Fruit fly (Drosophila melanogaster): ENCODE data around the gene b.
A peak's percentile ranks its signal among the peaks of the same experiment; 100 is the strongest.

The b gene

dm6 chr2L:13803805-13804560 lies 17.1 kb upstream of the b start (continued):
- no peak for TF ChIP-seq CG10669 (GFP tag; optimal IDR thresholded peaks at IDR 0.05)
- no peak for TF ChIP-seq achi (GFP tag; optimal IDR thresholded peaks at IDR 0.05)
- no peak for TF ChIP-seq Hr4 (GFP tag; optimal IDR thresholded peaks at IDR 0.05)
- peak; percentile 0 for TF ChIP-seq net (GFP tag; optimal IDR thresholded peaks at IDR 0.05)
- no peak for TF ChIP-seq CG7368 (GFP tag; optimal IDR thresholded peaks at IDR 0.05)
- peak in 1 of 2 experiments; percentile 16 for TF ChIP-seq ss (GFP tag; optimal IDR thresholded peaks at IDR 0.05)
- TF ChIP-seq salr (GFP tag; optimal IDR thresholded peaks at IDR 0.05): no peak
- peak; percentile 9; the same call in 1 of the 3 replicates for TF ChIP-seq eg (GFP tag; IDR thresholded peaks at IDR 0.05)

dm6 chr2L:13804561-13805067 lies 16.4 kb upstream of the b start:
- TF ChIP-seq achi (GFP tag; optimal IDR thresholded peaks at IDR 0.05) (peak; percentile 13), Sox14 (GFP tag; optimal IDR thresholded peaks at IDR 0.05) (no peak), CG1621 (tag; optimal IDR thresholded peaks at IDR 0.05) (peak; percentile 71), cyc (GFP tag; optimal IDR thresholded peaks at IDR 0.05) (no peak), pdm3 (GFP tag; optimal IDR thresholded peaks at IDR 0.05) (no peak), Lpt (GFP tag; optimal IDR thresholded peaks at IDR 0.05) (peak; percentile 7), Blimp-1 (GFP tag; optimal IDR thresholded peaks at IDR 0.05) (no peak), Hr38 (GFP tag; optimal IDR thresholded peaks at IDR 0.05) (no peak), fd59A (GFP tag; optimal IDR thresholded peaks at IDR 0.05) (no peak), vri (GFP tag; optimal IDR thresholded peaks at IDR 0.05) (peak; percentile 6), dac (GFP tag; optimal IDR thresholded peaks at IDR 0.05) (no peak), CG6808 (GFP tag; optimal IDR thresholded peaks at IDR 0.05) (peak; percentile 21), Hr39 (GFP tag; optimal IDR thresholded peaks at IDR 0.05) (no peak), CG9139 (GFP tag; optimal IDR thresholded peaks at IDR 0.05) (peak; percentile 24), CG15336 (GFP tag; IDR thresholded peaks at IDR 0.05) (no peak), Eip78C (GFP tag) (peak; percentile 53), esn (GFP tag; optimal IDR thresholded peaks at IDR 0.05) (peak; percentile 15), dsx (GFP tag; optimal IDR thresholded peaks at IDR 0.05; ENCODE audit: poor library complexity, severe bottlenecking) (peak; percentile 20), CG8319 (GFP tag; optimal IDR thresholded peaks at IDR 0.05) (no peak), net (GFP tag; optimal IDR thresholded peaks at IDR 0.05) (no peak), CG10669 (GFP tag; optimal IDR thresholded peaks at IDR 0.05) (peak; percentile 13), Eip75B (GFP tag; optimal IDR thresholded peaks at IDR 0.05) (no peak), CG6163 (GFP tag; IDR thresholded peaks at IDR 0.05) (no peak), eg (GFP tag; IDR thresholded peaks at IDR 0.05) (peak; percentile 42; the same call in 1 of the 3 replicates), ss (GFP tag; optimal IDR thresholded peaks at IDR 0.05) (peak; percentile 44 to 75), fd85E (GFP tag; optimal IDR thresholded peaks at IDR 0.05) (no peak), svp (GFP tag) (peak; percentile 80)

- TF ChIP-seq pdm3 (GFP tag; optimal IDR thresholded peaks at IDR 0.05) (no peak), svp (GFP tag) (peak; percentile 94)
Measured at dm6 chr2L:13805170-13805569, 15.9 kb upstream of the b start.

dm6 chr2L:13807097-13807496 lies 14.0 kb upstream of the b start:
- TF ChIP-seq Hr4 (GFP tag; optimal IDR thresholded peaks at IDR 0.05): no peak
- TF ChIP-seq topi (GFP tag; optimal IDR thresholded peaks at IDR 0.05): peak; percentile 2
- peak; percentile 60 for TF ChIP-seq fkh (GFP tag; optimal IDR thresholded peaks at IDR 0.05)
- TF ChIP-seq CG34406 (GFP tag; optimal IDR thresholded peaks at IDR 0.05): no peak
- peak; percentile 42 for TF ChIP-seq Eip78C (GFP tag)
- no peak for TF ChIP-seq CG8632 (GFP tag; optimal IDR thresholded peaks at IDR 0.05)
- no peak for TF ChIP-seq ss (GFP tag; optimal IDR thresholded peaks at IDR 0.05)
- no peak for TF ChIP-seq net (GFP tag; optimal IDR thresholded peaks at IDR 0.05)
- TF ChIP-seq Ets96B (tag; optimal IDR thresholded peaks at IDR 0.05): no peak
